Worm (Caenorhabditis elegans) whole organism, mixed stage, embryonic: Measurements from ENCODE around the gene Y105C5A.1273.
"Not testable (repeated sequence)": the region's sequence is repeated elsewhere in the genome, so short reads cannot be mapped to it uniquely, and the experiment has no call there.

ENCODE experiments used
- M03D4.4 ChIP-seq: sonication (generic microtip); optimal IDR thresholded peaks from 2 replicates; lab custom pipeline; 2017; ENCODE audit warnings: mild to moderate bottlenecking, missing genetic modification characterization, missing compliant biosample characterization
- bed-3 ChIP-seq: fragments of 200-800 bp; sonication (Bioruptor generic); optimal IDR thresholded peaks from 3 replicates; lab custom pipeline; 2018; ENCODE audit warnings: mild to moderate bottlenecking, missing genetic modification characterization, moderate library complexity, missing compliant biosample characterization
- blmp-1 ChIP-seq: fragments of 150-350 bp; optimal IDR thresholded peaks from 2 replicates; lab custom pipeline; 2014; ENCODE audit warnings: missing biosample characterization, missing genetic modification characterization
- ceh-39 ChIP-seq: fragments of 150-350 bp; optimal IDR thresholded peaks from 2 replicates; lab custom pipeline; 2014; ENCODE audit warnings: missing biosample characterization, missing genetic modification characterization
- ceh-43 ChIP-seq: fragments of 200-800 bp; sonication (Bioruptor generic); optimal IDR thresholded peaks from 2 replicates; lab custom pipeline; 2018; ENCODE audit warnings: mild to moderate bottlenecking, missing genetic modification characterization, moderate library complexity, missing compliant biosample characterization
- ceh-83 ChIP-seq: fragments of 200-800 bp; sonication (Bioruptor generic); optimal IDR thresholded peaks from 2 replicates; lab custom pipeline; 2018; ENCODE audit warnings: mild to moderate bottlenecking, missing genetic modification characterization, missing compliant biosample characterization
- ces-1 ChIP-seq: fragments of 150-350 bp; optimal IDR thresholded peaks from 2 replicates; lab custom pipeline; 2014; ENCODE audit warnings: missing biosample characterization, missing genetic modification reagents, missing genetic modification characterization
- cnd-1 ChIP-seq: fragments of 200-800 bp; sonication (Bioruptor generic); optimal IDR thresholded peaks from 2 replicates; lab custom pipeline; 2018; ENCODE audit warnings: mild to moderate bottlenecking, missing genetic modification characterization, missing compliant biosample characterization
- drap-1 ChIP-seq: fragments of 200-800 bp; sonication (Bioruptor generic); optimal IDR thresholded peaks from 3 replicates; lab custom pipeline; 2018; ENCODE audit warnings: mild to moderate bottlenecking, missing genetic modification characterization, missing compliant biosample characterization
- elt-3 ChIP-seq: fragments of 150-350 bp; optimal IDR thresholded peaks from 2 replicates; lab custom pipeline; 2014; ENCODE audit warnings: missing biosample characterization, missing genetic modification characterization
- flh-1 ChIP-seq: fragments of 200-800 bp; sonication (Bioruptor generic); optimal IDR thresholded peaks from 2 replicates; lab custom pipeline; 2018; ENCODE audit warnings: mild to moderate bottlenecking, missing genetic modification characterization, moderate library complexity, missing compliant biosample characterization
- ham-2 ChIP-seq: fragments of 200-800 bp; sonication (Bioruptor generic); optimal IDR thresholded peaks from 2 replicates; lab custom pipeline; 2018; ENCODE audit warnings: mild to moderate bottlenecking, missing genetic modification characterization, missing compliant biosample characterization
- lin-13 ChIP-seq: fragments of 150-350 bp; optimal IDR thresholded peaks from 2 replicates; lab custom pipeline; 2014; ENCODE audit warnings: missing biosample characterization, missing genetic modification characterization
- lin-32 ChIP-seq: fragments of 200-800 bp; sonication (Bioruptor generic); optimal IDR thresholded peaks from 2 replicates; lab custom pipeline; 2018; ENCODE audit warnings: mild to moderate bottlenecking, missing genetic modification characterization, missing compliant biosample characterization
- lsy-2 ChIP-seq: fragments of 150-350 bp; optimal IDR thresholded peaks from 2 replicates; lab custom pipeline; 2014; ENCODE audit warnings: missing biosample characterization, missing genetic modification characterization
- mls-2 ChIP-seq: sonication (generic microtip); optimal IDR thresholded peaks from 2 replicates; lab custom pipeline; 2016; ENCODE audit warnings: mild to moderate bottlenecking, missing genetic modification characterization, moderate library complexity, missing compliant biosample characterization
- nhr-12 ChIP-seq: fragments of 150-350 bp; optimal IDR thresholded peaks from 2 replicates; lab custom pipeline; 2014; ENCODE audit warnings: missing biosample characterization, missing genetic modification characterization
- nhr-237 ChIP-seq: fragments of 150-350 bp; optimal IDR thresholded peaks from 2 replicates; lab custom pipeline; 2014; ENCODE audit warnings: missing biosample characterization, missing genetic modification characterization
- nhr-28 ChIP-seq: fragments of 150-350 bp; optimal IDR thresholded peaks from 2 replicates; lab custom pipeline; 2014; ENCODE audit warnings: missing biosample characterization, missing genetic modification characterization
- nhr-76 ChIP-seq: sonication (generic microtip); optimal IDR thresholded peaks from 2 replicates; lab custom pipeline; 2017; ENCODE audit warnings: missing biosample characterization, missing genetic modification characterization
- snpc-4 ChIP-seq: fragments of 150-350 bp; optimal IDR thresholded peaks from 2 replicates; lab custom pipeline; 2014; ENCODE audit warnings: missing biosample characterization, missing genetic modification characterization
- sptf-1 ChIP-seq: sonication (generic microtip); optimal IDR thresholded peaks from 2 replicates; lab custom pipeline; 2017; ENCODE audit warnings: mild to moderate bottlenecking, missing genetic modification characterization, moderate library complexity, missing compliant biosample characterization
- tbx-8 ChIP-seq: fragments of 200-800 bp; sonication (Bioruptor generic); optimal IDR thresholded peaks from 2 replicates; lab custom pipeline; 2018; ENCODE audit warnings: mild to moderate bottlenecking, missing genetic modification characterization, moderate library complexity, missing compliant biosample characterization
- unc-62 ChIP-seq: fragments of 150-350 bp; optimal IDR thresholded peaks from 2 replicates; lab custom pipeline; 2014; ENCODE audit warnings: missing biosample characterization, missing genetic modification reagents, missing genetic modification characterization
- ztf-11 ChIP-seq: fragments of 150-350 bp; optimal IDR thresholded peaks from 2 replicates; lab custom pipeline; 2014; ENCODE audit warnings: missing biosample characterization, missing genetic modification characterization

Gene Y105C5A.1273

DNA sequence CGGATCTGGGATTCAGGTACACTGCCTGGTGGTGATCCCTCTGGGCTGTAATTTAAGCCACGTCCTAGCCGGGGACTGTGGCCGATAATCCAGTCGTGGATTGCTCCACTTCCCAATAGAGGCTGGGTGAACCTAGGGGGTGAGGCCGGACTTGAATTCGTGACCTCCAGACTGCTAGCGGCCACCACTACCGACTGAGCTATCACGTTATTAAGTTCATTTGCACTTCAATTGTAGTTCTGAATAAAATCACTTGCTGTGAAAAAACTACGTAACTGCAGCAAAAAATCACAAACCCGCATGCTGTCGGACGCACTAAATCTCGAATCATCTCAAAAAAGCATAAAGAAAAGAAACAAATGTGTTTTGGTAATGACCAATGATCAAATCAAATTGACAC is at the start of gene Y105C5A.1273:
Gene Y105C5A.1273 (plus strand): TSS at position 301 of the 400 bp plus-strand sequence.
- not testable (repeated sequence) for TF ChIP-seq lin-13 (tag; lab: Kevin White, UChicago); drap-1 (GFP tag; lab: Kevin White, UChicago); cnd-1

- no peak for TF ChIP-seq ztf-11 (tag; lab: Kevin White, UChicago)
- TF ChIP-seq mls-2, result no peak
- TF ChIP-seq ces-1 (GFP tag; lab: Kevin White, UChicago), result no peak
- TF ChIP-seq ceh-43 (GFP tag; lab: Kevin White, UChicago), result no peak
- TF ChIP-seq tbx-8 (GFP tag; lab: Kevin White, UChicago), result no peak
- TF ChIP-seq unc-62 (GFP tag; lab: Kevin White, UChicago), result no peak
- TF ChIP-seq cnd-1, result no peak
These were observed 40.8 kb upstream of the Y105C5A.1273 start for ce11 chrIV:15750014-15750776.

DNA sequence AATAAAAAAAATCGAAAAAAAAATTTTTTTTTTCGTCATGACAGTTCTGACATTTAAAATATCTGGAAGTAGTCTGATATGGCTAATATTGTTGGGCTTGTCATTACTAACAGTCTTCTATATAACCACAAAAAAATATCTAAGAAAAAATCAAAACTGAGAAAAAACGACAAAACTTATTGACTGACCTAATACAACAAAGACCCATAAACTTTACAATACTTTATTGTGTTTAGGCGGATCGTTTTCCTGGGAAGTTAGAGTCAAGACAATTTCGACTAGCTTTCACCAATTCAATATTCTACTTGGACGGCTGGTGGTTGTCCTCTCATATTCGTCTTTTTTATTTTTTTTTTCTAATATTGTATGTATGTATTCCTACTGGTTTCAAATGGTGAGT is 38.8 kb upstream of the Y105C5A.1273 start, which contains the start of gene Y105C5A.1285:
Gene Y105C5A.1285 (plus strand): TSS at position 301 of the 400 bp plus-strand sequence.
- not testable (repeated sequence) for TF ChIP-seq sptf-1, nhr-76, ztf-11 (tag; lab: Kevin White, UChicago)
- TF ChIP-seq, all 35 proteins: peak for 0; not testable (repeated sequence) for 35

DNA sequence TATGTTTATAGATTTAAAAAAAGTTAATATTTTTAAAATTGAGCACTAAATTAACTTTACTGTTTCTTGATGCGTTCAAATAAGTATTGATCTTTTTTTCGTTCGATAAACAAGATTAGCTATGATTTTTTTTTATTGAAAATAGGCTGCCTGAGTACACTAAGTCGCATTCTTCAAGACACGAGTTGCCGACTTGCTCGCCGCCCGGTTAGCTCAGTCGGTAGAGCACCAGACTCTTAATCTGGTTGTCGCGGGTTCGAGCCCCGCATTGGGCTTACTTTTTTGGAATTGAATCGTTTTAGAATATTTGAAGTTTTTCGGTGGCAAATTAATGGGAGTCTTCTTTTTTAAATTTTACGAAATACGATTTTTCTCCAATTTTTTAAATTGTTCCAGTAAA is 2.3 kb downstream of the Y105C5A.1273 start:
- TF ChIP-seq ces-1 (GFP tag; lab: Kevin White, UChicago) (no peak), elt-3 (no peak), nhr-28 (no peak), blmp-1 (no peak), flh-1 (GFP tag; lab: Kevin White, UChicago) (no peak)

DNA sequence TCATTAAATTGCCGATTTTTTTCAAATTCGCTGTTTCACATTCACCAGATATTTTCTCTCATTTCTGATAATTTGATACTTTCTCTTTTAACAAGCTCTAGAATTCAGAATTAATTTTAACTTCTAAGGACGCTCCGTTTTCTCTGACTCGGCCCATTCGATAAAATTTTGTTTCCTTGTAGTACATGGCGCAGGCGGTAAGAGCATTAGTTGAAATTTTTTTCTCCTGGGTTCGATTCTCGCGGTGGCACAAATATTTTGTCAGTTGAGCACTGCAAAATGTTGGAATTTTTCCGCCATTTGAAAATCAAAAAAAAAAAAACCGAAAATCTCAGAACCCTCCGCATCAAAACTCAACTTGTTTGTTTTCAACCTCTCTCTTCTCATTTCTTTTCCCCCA is 3.1 kb downstream of the Y105C5A.1273 start:
- TF ChIP-seq tbx-8 (GFP tag; lab: Kevin White, UChicago) (no peak), nhr-237 (tag; lab: Kevin White, UChicago) (no peak), cnd-1 (no peak), blmp-1 (no peak)

DNA sequence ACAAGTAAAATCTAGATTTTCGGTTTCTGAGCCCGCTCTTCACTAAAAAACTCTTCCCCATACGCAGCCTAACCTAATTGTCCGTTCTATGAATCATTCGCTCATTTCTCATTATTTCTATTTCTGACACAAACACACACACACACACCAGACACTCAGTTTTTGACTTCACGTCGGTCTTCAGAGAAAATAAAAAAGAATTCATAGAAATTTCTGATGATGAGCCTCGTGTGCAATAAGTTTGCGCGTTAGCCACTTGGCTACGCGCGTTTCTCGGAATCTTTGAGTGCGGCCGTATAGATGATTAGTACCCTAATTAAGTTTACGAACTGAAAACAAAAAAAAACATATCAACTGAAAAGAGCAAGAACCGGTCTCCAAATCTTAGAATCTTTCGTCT is 23.1 kb downstream of the Y105C5A.1273 start:
- TF ChIP-seq nhr-28 (no peak), blmp-1 (no peak), snpc-4 (tag; lab: Kevin White, UChicago) (no peak), mls-2 (no peak), cnd-1 (no peak), ceh-83 (GFP tag; lab: Kevin White, UChicago) (no peak), lsy-2 (no peak)

DNA sequence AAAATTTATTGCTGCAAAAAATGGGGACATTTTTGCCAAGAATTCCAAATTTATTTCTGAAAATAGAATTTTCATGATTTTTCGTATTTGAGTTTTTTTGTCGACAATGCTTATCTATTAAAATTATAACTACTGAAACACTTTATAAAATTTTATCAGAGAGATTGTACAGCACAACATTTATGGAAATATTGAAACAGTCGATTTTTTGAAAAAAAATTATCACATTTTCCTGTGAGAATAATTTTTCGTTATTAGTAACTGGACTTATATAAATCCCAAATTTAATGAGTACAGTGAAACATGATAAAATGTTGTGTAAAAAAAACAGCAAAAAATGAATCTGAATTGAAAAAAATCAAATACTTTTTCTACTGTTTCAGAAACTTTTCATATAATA is 26.5 kb downstream of the Y105C5A.1273 start:
- TF ChIP-seq M03D4.4 (tag; lab: Kevin White, UChicago), result no peak
- TF ChIP-seq flh-1 (GFP tag; lab: Kevin White, UChicago), result no peak
- TF ChIP-seq ceh-39, result no peak
- no peak for TF ChIP-seq elt-3
- TF ChIP-seq drap-1 (GFP tag; lab: Kevin White, UChicago), result no peak
- TF ChIP-seq snpc-4 (tag; lab: Kevin White, UChicago), result no peak
- TF ChIP-seq bed-3 (GFP tag; lab: Kevin White, UChicago), result no peak

DNA sequence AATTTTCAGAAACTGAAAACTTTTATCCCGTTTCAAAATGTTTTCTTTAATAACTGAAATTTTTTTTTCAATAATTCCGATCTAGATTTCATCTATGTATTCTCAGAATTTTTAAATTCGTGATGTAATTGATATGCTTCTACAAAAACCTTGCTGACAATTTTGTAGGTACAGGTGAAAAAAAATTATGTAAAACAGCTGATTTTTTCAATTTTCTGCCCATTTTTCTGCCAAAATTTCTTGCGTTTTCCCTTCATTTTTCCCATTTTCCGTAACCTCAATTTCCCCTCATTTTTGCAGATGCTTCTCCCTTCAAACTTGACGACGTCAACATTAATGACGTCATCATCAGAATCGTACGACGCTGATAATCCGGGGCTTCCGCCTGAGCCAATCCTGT is 28.8 kb downstream of the Y105C5A.1273 start, which contains the start of gene daf-38:
Gene daf-38 (plus strand): TSS at position 301 of the 400 bp plus-strand sequence.
- TF ChIP-seq elt-3 (no peak), flh-1 (GFP tag; lab: Kevin White, UChicago) (no peak), ham-2 (GFP tag; lab: Kevin White, UChicago) (no peak), nhr-12 (tag; lab: Kevin White, UChicago) (no peak), sptf-1 (tag; lab: Kevin White, UChicago) (no peak), lsy-2 (no peak), cnd-1 (no peak), lin-32 (GFP tag; lab: Kevin White, UChicago) (no peak), nhr-28 (no peak), mls-2 (no peak)
